Fruit fly (Drosophila melanogaster): ENCODE data around the gene CG13124.

- TF ChIP-seq psq (optimal IDR thresholded peaks at IDR 0.05): no peak
- TF ChIP-seq pan (optimal IDR thresholded peaks at IDR 0.05): no peak
- no peak for TF ChIP-seq CG8478 (optimal IDR thresholded peaks at IDR 0.05)
- TF ChIP-seq Dll (optimal IDR thresholded peaks at IDR 0.05): no peak
- TF ChIP-seq usp (GFP tag; optimal IDR thresholded peaks at IDR 0.05): no peak
Observed at dm6 chr2L:9938631-9939256, 30.3 kb upstream of the CG13124 start, which contains the start of the genes Datp and CG4619.
